Fruit fly (Drosophila melanogaster): ENCODE data around the gene B9d2.

- TF ChIP-seq pb (GFP tag; optimal IDR thresholded peaks at IDR 0.05) (no peak), knrl (GFP tag; IDR thresholded peaks at IDR 0.05; ENCODE audit: partially characterized antibody) (no peak), CG9932 (GFP tag; IDR thresholded peaks at IDR 0.05) (no peak), Blimp-1 (GFP tag; optimal IDR thresholded peaks at IDR 0.05) (no peak), chinmo (GFP tag; IDR thresholded peaks at IDR 0.05; ENCODE audit: partially characterized antibody) (no peak), trem (tag; optimal IDR thresholded peaks at IDR 0.05) (no peak), Bteb2 (GFP tag; optimal IDR thresholded peaks at IDR 0.05) (no peak), Oaz (GFP tag; IDR thresholded peaks at IDR 0.05) (no peak), CG10147 (GFP tag; optimal IDR thresholded peaks at IDR 0.05) (no peak), bab2 (GFP tag; optimal IDR thresholded peaks at IDR 0.05) (no peak), Pdp1 (GFP tag; optimal IDR thresholded peaks at IDR 0.05) (no peak), CG18599 (GFP tag; optimal IDR thresholded peaks at IDR 0.05) (no peak), H2.0 (GFP tag; IDR thresholded peaks at IDR 0.05) (no peak)
Measured at dm6 chr2L:6151669-6152068, 21.2 kb upstream of the B9d2 start, which contains the start of gene Muc26B.

All from whole organism, embryonic.